Worm (Caenorhabditis elegans) whole organism, L4/young adult: Measurements from ENCODE around the gene arx-5.

Experiments
- W03F9.2 ChIP-seq: fragments of 150-350 bp; optimal IDR thresholded peaks from 2 replicates; lab custom pipeline; 2014; ENCODE audit warnings: missing biosample characterization, missing genetic modification characterization
- dao-5 ChIP-seq: sonication (generic microtip); optimal IDR thresholded peaks from 2 replicates; lab custom pipeline; 2016; ENCODE audit warnings: missing genotype, missing genetic modification characterization, moderate library complexity, missing compliant biosample characterization
- him-1 ChIP-seq: sonication (generic microtip); optimal IDR thresholded peaks from 2 replicates; lab custom pipeline; 2016; ENCODE audit warnings: missing genotype, missing genetic modification reagents, missing genetic modification characterization, missing compliant biosample characterization

- TF ChIP-seq W03F9.2 (tag; lab: Kevin White, UChicago) (no peak), him-1 (tag; lab: Kevin White, UChicago) (no peak), dao-5 (tag; lab: Kevin White, UChicago) (no peak)
These were observed 19.4 kb downstream of the arx-5 start, which contains the start of gene agmo-1 for ce11 chrIII:12798469-12798868.
